Fruit fly (Drosophila melanogaster) whole organism, pupa: ENCODE results near the gene CG31141.

ENCODE experiments used
- CG10348 ChIP-seq: fragments of 200-800 bp; sonication (Bioruptor generic); IDR thresholded peaks from 2 replicates; pipeline ENCODE4 v1.3.6; 2022; ENCODE audit warnings: missing biosample characterization, missing genetic modification characterization
- CG12605 ChIP-seq: fragments of 200-800 bp; sonication (Bioruptor generic); IDR thresholded peaks from 2 replicates; pipeline ENCODE4 v1.3.6; 2022; ENCODE audit warnings: missing biosample characterization, missing genetic modification characterization
- CG13204 ChIP-seq: fragments of 200-800 bp; sonication (Bioruptor generic); optimal IDR thresholded peaks from 2 replicates; lab custom pipeline; 2018; ENCODE audit warnings: missing biosample characterization, mild to moderate bottlenecking, missing genetic modification characterization, moderate library complexity
- CG14655 ChIP-seq: fragments of 200-800 bp; sonication (Bioruptor generic); optimal IDR thresholded peaks from 3 replicates; lab custom pipeline; 2017; ENCODE audit warnings: mild to moderate bottlenecking, missing biosample characterization, missing genetic modification reagents, missing genetic modification characterization
- CG15710 ChIP-seq: fragments of 200-800 bp; sonication (Bioruptor generic); optimal IDR thresholded peaks from 2 replicates; lab custom pipeline; 2018; ENCODE audit warnings: missing biosample characterization, mild to moderate bottlenecking, missing genetic modification characterization, moderate library complexity
- CG17806 ChIP-seq: fragments of 200-800 bp; sonication (Bioruptor generic); optimal IDR thresholded peaks from 2 replicates; lab custom pipeline; 2018; ENCODE audit warnings: missing biosample characterization, mild to moderate bottlenecking, missing genetic modification characterization, moderate library complexity
- CG32121 ChIP-seq: fragments of 200-800 bp; sonication (Bioruptor generic); IDR thresholded peaks from 2 replicates; pipeline ENCODE4 v1.3.6; 2022; ENCODE audit warnings: missing biosample characterization, missing genetic modification characterization
- CG34367 ChIP-seq: fragments of 200-800 bp; sonication (Bioruptor generic); optimal IDR thresholded peaks from 2 replicates; lab custom pipeline; 2018; ENCODE audit warnings: missing biosample characterization, mild to moderate bottlenecking, missing genetic modification characterization
- CG4496 ChIP-seq: fragments of 200-800 bp; sonication (Bioruptor generic); IDR thresholded peaks from 3 replicates; pipeline ENCODE4 v1.3.6; 2022; ENCODE audit warnings: missing biosample characterization, missing genetic modification characterization
- CG8159 ChIP-seq: fragments of 200-800 bp; sonication (Bioruptor generic); optimal IDR thresholded peaks from 3 replicates; lab custom pipeline; 2018; ENCODE audit warnings: missing biosample characterization, mild to moderate bottlenecking, missing genetic modification characterization, moderate library complexity
- CG8301 ChIP-seq: fragments of 200-800 bp; sonication (Bioruptor generic); optimal IDR thresholded peaks from 2 replicates; lab custom pipeline; 2018; ENCODE audit warnings: missing biosample characterization, mild to moderate bottlenecking, missing genetic modification characterization
- CG9948 ChIP-seq: fragments of 200-800 bp; sonication (Bioruptor generic); optimal IDR thresholded peaks from 2 replicates; lab custom pipeline; 2018; ENCODE audit warnings: missing biosample characterization, mild to moderate bottlenecking, missing genetic modification characterization, moderate library complexity
- D1 ChIP-seq: fragments of 200-800 bp; sonication (Bioruptor generic); optimal IDR thresholded peaks from 2 replicates; lab custom pipeline; 2018; ENCODE audit warnings: missing biosample characterization, mild to moderate bottlenecking, missing genetic modification characterization, moderate library complexity
- EcR ChIP-seq: fragments of 200-800 bp; sonication (Bioruptor generic); optimal IDR thresholded peaks from 3 replicates; lab custom pipeline; 2019; ENCODE audit warnings: missing biosample characterization, missing genetic modification characterization, mild to moderate bottlenecking, moderate library complexity, missing genetic modification reagents
- Ets98B ChIP-seq: fragments of 200-800 bp; sonication (Bioruptor generic); IDR thresholded peaks from 2 replicates; pipeline ENCODE4 v1.3.6; 2022; ENCODE audit warnings: missing biosample characterization, missing genetic modification characterization
- Pif1A ChIP-seq: fragments of 200-800 bp; sonication (Bioruptor generic); optimal IDR thresholded peaks from 3 replicates; lab custom pipeline; 2016; ENCODE audit warnings: missing biosample characterization, missing genetic modification characterization
- Pif1B ChIP-seq: fragments of 200-800 bp; sonication (Bioruptor generic); optimal IDR thresholded peaks from 3 replicates; lab custom pipeline; 2016; ENCODE audit warnings: missing biosample characterization, missing genetic modification characterization
- Snoo ChIP-seq: fragments of 200-800 bp; sonication (Bioruptor generic); optimal IDR thresholded peaks from 3 replicates; lab custom pipeline; 2017; ENCODE audit warnings: missing biosample characterization, mild to moderate bottlenecking, missing genetic modification characterization, inconsistent platforms
- fd96Ca ChIP-seq: fragments of 200-800 bp; sonication (Bioruptor generic); IDR thresholded peaks from 3 replicates; pipeline ENCODE4 v1.3.6; 2022; ENCODE audit warnings: missing biosample characterization, missing genetic modification characterization
- gl ChIP-seq: fragments of 200-800 bp; sonication (Bioruptor generic); optimal IDR thresholded peaks from 2 replicates; lab custom pipeline; 2018; ENCODE audit warnings: missing biosample characterization, mild to moderate bottlenecking, missing genetic modification characterization
- rn ChIP-seq: fragments of 200-800 bp; sonication (Bioruptor generic); IDR thresholded peaks from 2 replicates; pipeline ENCODE4 v1.3.6; 2022; ENCODE audit warnings: missing biosample characterization, missing genetic modification characterization

The CG31141 gene

dm6 chr3R:23919366-23919765, 3.7 kb upstream of the CG31141 start:
- TF ChIP-seq CG34367 (tag; lab: Kevin White, UChicago) (no peak), CG32121 (GFP tag; lab: Robert Waterston, UW) (no peak), CG12605 (GFP tag; lab: Robert Waterston, UW) (no peak), gl (peak; percentile 5), rn (GFP tag; lab: Robert Waterston, UW) (no peak), CG4496 (GFP tag; lab: Robert Waterston, UW) (no peak), CG14655 (no peak), fd96Ca (GFP tag; lab: Robert Waterston, UW) (no peak)
- TF ChIP-seq, all 21 proteins: peak for 1

- TF ChIP-seq fd96Ca (GFP tag; lab: Robert Waterston, UW) (no peak), CG34367 (tag; lab: Kevin White, UChicago) (no peak), gl (no peak), CG8301 (tag; lab: Kevin White, UChicago) (no peak), CG9948 (tag; lab: Kevin White, UChicago) (no peak), CG17806 (tag; lab: Kevin White, UChicago) (no peak), CG32121 (GFP tag; lab: Robert Waterston, UW) (no peak), Pif1A (GFP tag; lab: Kevin White, UChicago) (no peak)
- TF ChIP-seq, all 21 proteins: peak for 0
Measured at dm6 chr3R:23920387-23920786, 2.7 kb upstream of the CG31141 start.

DNA sequence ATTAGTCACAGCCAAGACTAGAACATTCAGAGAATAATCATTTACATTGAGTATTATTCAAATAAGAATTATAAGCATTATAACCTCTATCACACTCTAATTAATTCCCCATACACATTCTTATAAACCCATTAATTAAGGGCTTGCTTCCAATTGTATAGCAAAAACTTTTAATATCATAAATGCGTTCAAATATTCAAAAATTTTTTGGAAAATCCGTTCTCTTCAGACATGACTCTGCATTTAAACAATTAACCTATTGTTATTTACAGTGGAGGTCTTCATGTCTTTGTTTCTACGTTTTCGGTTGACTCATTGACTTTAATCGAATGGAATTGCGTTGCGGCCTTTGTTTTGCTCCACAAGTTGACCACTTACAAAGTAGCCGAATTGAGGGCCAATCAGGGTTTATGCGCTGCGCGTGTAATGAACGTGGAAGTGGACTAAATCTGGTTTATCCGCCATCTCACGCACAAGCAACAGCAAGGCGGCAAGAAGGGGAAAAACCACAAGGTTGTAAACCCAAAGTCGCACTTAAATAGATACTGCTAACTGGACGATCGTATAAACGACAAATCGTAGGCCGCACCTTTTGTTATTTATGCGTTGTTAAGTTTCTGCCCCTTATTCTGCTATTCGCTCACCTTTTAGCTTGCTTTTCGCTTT, 2.1 kb upstream of the CG31141 start:
- TF ChIP-seq CG9948 (tag; lab: Kevin White, UChicago), result peak; percentile 33
- TF ChIP-seq Ets98B (GFP tag; lab: Robert Waterston, UW), result peak; percentile 52
- peak; percentile 24; the same call in 1 of the 2 replicates for TF ChIP-seq CG32121 (GFP tag; lab: Robert Waterston, UW)
- peak; percentile 58 for TF ChIP-seq CG15710
- TF ChIP-seq EcR (GFP tag; lab: Kevin White, UChicago), result peak; percentile 62
- peak; percentile 74 for TF ChIP-seq CG4496 (GFP tag; lab: Robert Waterston, UW)
- TF ChIP-seq CG14655, result no peak
- TF ChIP-seq CG34367 (tag; lab: Kevin White, UChicago), result peak; percentile 37
- TF ChIP-seq CG13204 (GFP tag; lab: Kevin White, UChicago), result no peak
- TF ChIP-seq rn (GFP tag; lab: Robert Waterston, UW), result no peak
- no peak for TF ChIP-seq CG8301 (tag; lab: Kevin White, UChicago)
- TF ChIP-seq CG8159 (tag; lab: Kevin White, UChicago), result peak; percentile 51
- TF ChIP-seq CG17806 (tag; lab: Kevin White, UChicago), result peak; percentile 36
- no peak for TF ChIP-seq Pif1B
- TF ChIP-seq CG12605 (GFP tag; lab: Robert Waterston, UW), result no peak
- TF ChIP-seq Snoo (tag; lab: Kevin White, UChicago), result peak; percentile 52
- peak; percentile 6 for TF ChIP-seq Pif1A (GFP tag; lab: Kevin White, UChicago)
- peak; percentile 62; the same call in 2 of the 3 replicates for TF ChIP-seq fd96Ca (GFP tag; lab: Robert Waterston, UW)
- TF ChIP-seq CG10348 (GFP tag; lab: Robert Waterston, UW), result no peak
- no peak for TF ChIP-seq D1 (tag; lab: Kevin White, UChicago)
- peak; percentile 44 for TF ChIP-seq gl
- TF ChIP-seq, all 21 proteins: peak for 13

DNA sequence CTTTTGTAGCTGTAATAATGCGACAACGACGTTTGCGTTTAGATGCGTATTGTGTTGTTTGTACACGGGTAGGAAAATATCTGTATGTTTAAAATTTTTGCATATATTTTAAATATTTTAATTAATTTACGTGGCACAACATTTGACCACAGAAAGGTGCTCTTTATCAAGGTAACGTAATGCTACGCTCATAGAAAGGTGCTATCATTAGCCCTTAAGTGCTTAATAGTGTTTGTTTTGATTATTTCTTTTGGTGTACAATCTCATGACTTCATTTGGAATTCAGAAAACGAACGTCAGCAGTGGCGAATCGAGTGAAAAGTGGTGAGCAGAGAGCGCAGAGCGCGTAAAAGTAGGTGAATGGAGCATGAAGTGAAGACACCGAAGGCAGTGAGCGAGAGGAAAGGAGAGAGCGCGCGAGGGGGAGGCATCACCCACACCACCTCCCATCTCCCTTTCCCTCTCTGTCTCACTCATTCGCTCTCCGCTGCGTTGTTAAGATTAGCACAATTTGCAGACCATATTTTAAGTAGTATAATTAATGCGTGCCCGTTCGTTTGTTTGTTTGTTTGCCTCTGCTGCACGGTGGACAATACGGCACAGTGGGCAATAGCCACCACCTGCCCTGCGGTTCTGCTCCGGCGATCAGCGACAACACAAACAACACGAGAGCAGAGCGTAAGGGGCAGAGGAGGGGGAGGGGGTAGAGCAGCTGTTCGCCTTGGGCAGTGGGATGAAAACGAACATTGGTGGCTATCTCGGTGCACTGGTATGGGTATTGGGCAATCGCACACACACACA, 1.2 kb upstream of the CG31141 start:
- TF ChIP-seq Pif1A (GFP tag; lab: Kevin White, UChicago) (peak; percentile 62), CG13204 (GFP tag; lab: Kevin White, UChicago) (peak; percentile 31), fd96Ca (GFP tag; lab: Robert Waterston, UW) (peak; percentile 63; the same call in 1 of the 3 replicates), CG9948 (tag; lab: Kevin White, UChicago) (peak; percentile 57), CG17806 (tag; lab: Kevin White, UChicago) (peak; percentile 70), CG15710 (peak; percentile 44), CG12605 (GFP tag; lab: Robert Waterston, UW) (no peak), Pif1B (peak; percentile 50), gl (no peak), CG34367 (tag; lab: Kevin White, UChicago) (no peak), Ets98B (GFP tag; lab: Robert Waterston, UW) (peak; percentile 79), CG10348 (GFP tag; lab: Robert Waterston, UW) (no peak), CG4496 (GFP tag; lab: Robert Waterston, UW) (peak; percentile 68; the same call in 2 of the 3 replicates), CG14655 (no peak), CG32121 (GFP tag; lab: Robert Waterston, UW) (peak; percentile 70), CG8301 (tag; lab: Kevin White, UChicago) (peak; percentile 60), rn (GFP tag; lab: Robert Waterston, UW) (0 out of 2 replicates have a peak, but pooled peaks have one; percentile 36), Snoo (tag; lab: Kevin White, UChicago) (no peak), CG8159 (tag; lab: Kevin White, UChicago) (peak; percentile 53), D1 (tag; lab: Kevin White, UChicago) (no peak), EcR (GFP tag; lab: Kevin White, UChicago) (peak; percentile 38)

- TF ChIP-seq Snoo (tag; lab: Kevin White, UChicago) (no peak), CG14655 (no peak), Pif1B (no peak), CG34367 (tag; lab: Kevin White, UChicago) (no peak), CG4496 (GFP tag; lab: Robert Waterston, UW) (no peak), CG17806 (tag; lab: Kevin White, UChicago) (no peak), CG13204 (GFP tag; lab: Kevin White, UChicago) (no peak), rn (GFP tag; lab: Robert Waterston, UW) (no peak), gl (no peak), EcR (GFP tag; lab: Kevin White, UChicago) (no peak), D1 (tag; lab: Kevin White, UChicago) (no peak)
Measured at dm6 chr3R:23924200-23924599, 1.1 kb downstream of the CG31141 start, which contains the start of gene Ndc1. Gene Ndc1, plus strand, starts transcription at chr3R:23924399.
